Worm (Caenorhabditis elegans) whole organism, L1 larva: ENCODE data around the gene C04A11.5.

Experiments
- egl-13 ChIP-seq: sonication (generic microtip); optimal IDR thresholded peaks from 2 replicates; lab custom pipeline; 2016; ENCODE audit warnings: missing genotype, missing genetic modification reagents, missing genetic modification characterization, missing compliant biosample characterization
- lin-15B ChIP-seq: fragments of 150-350 bp; sonication (generic microtip); optimal IDR thresholded peaks from 3 replicates; lab custom pipeline; 2014; ENCODE audit warnings: missing biosample characterization, missing genetic modification characterization
- lin-39 ChIP-seq: fragments of 150-350 bp; optimal IDR thresholded peaks from 2 replicates; lab custom pipeline; 2014; ENCODE audit warnings: missing biosample characterization, missing genetic modification reagents, missing genetic modification characterization
- mdl-1 ChIP-seq, 2 experiments: fragments of 150-350 bp; optimal IDR thresholded peaks; 2 replicates each; lab custom pipeline; 2014 to 2017; ENCODE audit warnings: missing biosample characterization in 2 of 2, missing genetic modification characterization in 2 of 2, inconsistent platforms in 1 of 2
- nhr-237 ChIP-seq: fragments of 150-350 bp; optimal IDR thresholded peaks from 2 replicates; lab custom pipeline; 2014; ENCODE audit warnings: missing biosample characterization, missing genetic modification characterization

- TF ChIP-seq lin-39 (tag; lab: Kevin White, UChicago) (no peak), egl-13 (tag; lab: Kevin White, UChicago) (no peak), lin-15B (tag; lab: Kevin White, UChicago) (no peak), nhr-237 (tag; lab: Kevin White, UChicago) (no peak), mdl-1 (tag; optimal IDR thresholded peaks at IDR 0.05; lab: Kevin White, UChicago) (no peak)
These were observed 4.3 kb downstream of the C04A11.5 start, which contains the start of gene C04A11.2 for ce11 chrX:13668728-13669127.
